Fruit fly (Drosophila melanogaster): ENCODE data around the gene Dd.

DNA sequence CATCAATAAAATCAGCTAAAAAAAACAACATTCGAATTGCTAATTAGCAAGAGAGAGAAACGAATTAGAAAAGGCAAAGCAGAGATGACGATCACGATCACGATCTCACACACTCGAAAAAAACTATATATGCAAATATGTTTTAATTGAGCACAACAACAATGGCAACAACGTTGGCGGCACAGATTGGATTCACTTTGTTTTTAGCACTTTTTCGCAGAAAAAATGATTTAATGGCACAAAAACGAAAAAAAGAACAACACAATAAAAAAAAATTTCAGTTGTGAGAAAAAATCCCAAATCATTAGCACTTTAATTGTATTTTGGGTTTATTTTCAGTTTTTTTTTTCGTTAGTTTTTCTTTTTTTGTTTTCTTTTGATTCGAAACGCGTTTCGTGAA lies 43.2 kb downstream of the Dd start:
- TF ChIP-seq Mnt (GFP tag; optimal IDR thresholded peaks at IDR 0.05): no peak
- no peak for TF ChIP-seq CG11617 (GFP tag; optimal IDR thresholded peaks at IDR 0.05)
- no peak for TF ChIP-seq Crg-1 (GFP tag; optimal IDR thresholded peaks at IDR 0.05)
- TF ChIP-seq pad (GFP tag; optimal IDR thresholded peaks at IDR 0.05): no peak
- no peak for TF ChIP-seq CG7101 (tag; optimal IDR thresholded peaks at IDR 0.05)
- no peak for TF ChIP-seq cic (GFP tag; optimal IDR thresholded peaks at IDR 0.05)
- no peak for TF ChIP-seq CG33017 (tag; optimal IDR thresholded peaks at IDR 0.05)
- TF ChIP-seq Hr96 (GFP tag; optimal IDR thresholded peaks at IDR 0.05): no peak
- TF ChIP-seq Clk (GFP tag; optimal IDR thresholded peaks at IDR 0.05): no peak
